Fruit fly (Drosophila melanogaster): Measurements from ENCODE around the gene VhaAC39-2.

VhaAC39-2 gene

dm6 chr3R:23159289-23159956 is at the start of gene VhaAC39-2:
VhaAC39-2 (minus strand) TSS chr3R:23159316.
- no peak for TF ChIP-seq pad (GFP tag; optimal IDR thresholded peaks at IDR 0.05)
- TF ChIP-seq Crg-1 (GFP tag; optimal IDR thresholded peaks at IDR 0.05) = no peak
- TF ChIP-seq kay (GFP tag; ENCODE audit: borderline replicate concordance) = peak; percentile 11
- peak; percentile 26 for TF ChIP-seq Hr96 (GFP tag; optimal IDR thresholded peaks at IDR 0.05)
- TF ChIP-seq cic (GFP tag; optimal IDR thresholded peaks at IDR 0.05) = peak; percentile 80
- peak; percentile 64 for TF ChIP-seq CG7045 (GFP tag; optimal IDR thresholded peaks at IDR 0.05)
- no peak for TF ChIP-seq CG7101 (tag; optimal IDR thresholded peaks at IDR 0.05)
- TF ChIP-seq toe (GFP tag; optimal IDR thresholded peaks at IDR 0.05) = peak; percentile 36

dm6 chr3R:23207254-23207653 is 48.1 kb upstream of the VhaAC39-2 start:
- TF ChIP-seq cnc (optimal IDR thresholded peaks at IDR 0.05) (no peak), CG7101 (tag; optimal IDR thresholded peaks at IDR 0.05) (no peak), ovo (GFP tag; optimal IDR thresholded peaks at IDR 0.05) (no peak), toe (GFP tag; optimal IDR thresholded peaks at IDR 0.05) (no peak), Mnt (GFP tag; optimal IDR thresholded peaks at IDR 0.05) (no peak), CG11617 (GFP tag; optimal IDR thresholded peaks at IDR 0.05) (no peak), bab1 (GFP tag; optimal IDR thresholded peaks at IDR 0.05) (no peak), CG12768 (GFP tag; optimal IDR thresholded peaks at IDR 0.05) (no peak), cic (GFP tag; optimal IDR thresholded peaks at IDR 0.05) (no peak), CG5204 (GFP tag; optimal IDR thresholded peaks at IDR 0.05) (no peak), pad (GFP tag; optimal IDR thresholded peaks at IDR 0.05) (no peak), CG1620 (GFP tag; optimal IDR thresholded peaks at IDR 0.05) (no peak), kay (GFP tag; ENCODE audit: borderline replicate concordance) (no peak), CG33017 (tag; optimal IDR thresholded peaks at IDR 0.05) (no peak), tj (GFP tag; optimal IDR thresholded peaks at IDR 0.05) (no peak), Hr96 (GFP tag; optimal IDR thresholded peaks at IDR 0.05) (no peak), Clk (GFP tag; optimal IDR thresholded peaks at IDR 0.05) (no peak)

- no peak for TF ChIP-seq CG12768 (GFP tag; optimal IDR thresholded peaks at IDR 0.05)
- TF ChIP-seq ovo (GFP tag; optimal IDR thresholded peaks at IDR 0.05) = no peak
- TF ChIP-seq CG33017 (tag; optimal IDR thresholded peaks at IDR 0.05) = no peak
- TF ChIP-seq CG11617 (GFP tag; optimal IDR thresholded peaks at IDR 0.05) = no peak
- no peak for TF ChIP-seq bab1 (GFP tag; optimal IDR thresholded peaks at IDR 0.05)
- no peak for TF ChIP-seq Crg-1 (GFP tag; optimal IDR thresholded peaks at IDR 0.05)
- no peak for TF ChIP-seq CG7101 (tag; optimal IDR thresholded peaks at IDR 0.05)
- TF ChIP-seq CG5204 (GFP tag; optimal IDR thresholded peaks at IDR 0.05) = no peak
- TF ChIP-seq cic (GFP tag; optimal IDR thresholded peaks at IDR 0.05) = no peak
- no peak for TF ChIP-seq tj (GFP tag; optimal IDR thresholded peaks at IDR 0.05)
- no peak for TF ChIP-seq CG7045 (GFP tag; optimal IDR thresholded peaks at IDR 0.05)
- TF ChIP-seq Clk (GFP tag; optimal IDR thresholded peaks at IDR 0.05) = no peak
Observed at dm6 chr3R:23203934-23204333, 44.8 kb upstream of the VhaAC39-2 start, which contains the start of gene fzo. fzo (minus strand) TSS chr3R:23204034.

- TF ChIP-seq pad (GFP tag; optimal IDR thresholded peaks at IDR 0.05) = peak; percentile 23
- no peak for TF ChIP-seq toe (GFP tag; optimal IDR thresholded peaks at IDR 0.05)
- TF ChIP-seq bab1 (GFP tag; optimal IDR thresholded peaks at IDR 0.05) = peak; percentile 28
- TF ChIP-seq Mnt (GFP tag; optimal IDR thresholded peaks at IDR 0.05) = no peak
- TF ChIP-seq Clk (GFP tag; optimal IDR thresholded peaks at IDR 0.05) = no peak
Observed at dm6 chr3R:23201122-23201521, 42.0 kb upstream of the VhaAC39-2 start.

- TF ChIP-seq Hr96 (GFP tag; optimal IDR thresholded peaks at IDR 0.05) (no peak), CG5204 (GFP tag; optimal IDR thresholded peaks at IDR 0.05) (no peak), Mnt (GFP tag; optimal IDR thresholded peaks at IDR 0.05) (no peak), cnc (optimal IDR thresholded peaks at IDR 0.05) (no peak), tj (GFP tag; optimal IDR thresholded peaks at IDR 0.05) (no peak), CG1620 (GFP tag; optimal IDR thresholded peaks at IDR 0.05) (no peak), kay (GFP tag; ENCODE audit: borderline replicate concordance) (no peak), Crg-1 (GFP tag; optimal IDR thresholded peaks at IDR 0.05) (no peak), cic (GFP tag; optimal IDR thresholded peaks at IDR 0.05) (no peak), toe (GFP tag; optimal IDR thresholded peaks at IDR 0.05) (no peak), CG11617 (GFP tag; optimal IDR thresholded peaks at IDR 0.05) (no peak), CG7101 (tag; optimal IDR thresholded peaks at IDR 0.05) (no peak), CG7045 (GFP tag; optimal IDR thresholded peaks at IDR 0.05) (no peak), bab1 (GFP tag; optimal IDR thresholded peaks at IDR 0.05) (no peak), CG12768 (GFP tag; optimal IDR thresholded peaks at IDR 0.05) (no peak)
Observed at dm6 chr3R:23195711-23196110, 36.6 kb upstream of the VhaAC39-2 start.

dm6 chr3R:23193400-23193799 is 34.3 kb upstream of the VhaAC39-2 start:
- TF ChIP-seq cic (GFP tag; optimal IDR thresholded peaks at IDR 0.05) = no peak
- no peak for TF ChIP-seq CG5204 (GFP tag; optimal IDR thresholded peaks at IDR 0.05)
- no peak for TF ChIP-seq cnc (optimal IDR thresholded peaks at IDR 0.05)
- TF ChIP-seq toe (GFP tag; optimal IDR thresholded peaks at IDR 0.05) = no peak
- TF ChIP-seq CG12768 (GFP tag; optimal IDR thresholded peaks at IDR 0.05) = no peak
- TF ChIP-seq kay (GFP tag; ENCODE audit: borderline replicate concordance) = no peak
- no peak for TF ChIP-seq CG14711 (tag; optimal IDR thresholded peaks at IDR 0.05)
- no peak for TF ChIP-seq Crg-1 (GFP tag; optimal IDR thresholded peaks at IDR 0.05)
- TF ChIP-seq Hr96 (GFP tag; optimal IDR thresholded peaks at IDR 0.05) = no peak
- TF ChIP-seq tj (GFP tag; optimal IDR thresholded peaks at IDR 0.05) = no peak
- no peak for TF ChIP-seq CG11617 (GFP tag; optimal IDR thresholded peaks at IDR 0.05)
- TF ChIP-seq CG33017 (tag; optimal IDR thresholded peaks at IDR 0.05) = no peak
- no peak for TF ChIP-seq CG7101 (tag; optimal IDR thresholded peaks at IDR 0.05)
- TF ChIP-seq CG7045 (GFP tag; optimal IDR thresholded peaks at IDR 0.05) = no peak
- no peak for TF ChIP-seq CG1620 (GFP tag; optimal IDR thresholded peaks at IDR 0.05)
- no peak for TF ChIP-seq ovo (GFP tag; optimal IDR thresholded peaks at IDR 0.05)
- no peak for TF ChIP-seq Mnt (GFP tag; optimal IDR thresholded peaks at IDR 0.05)
- TF ChIP-seq pad (GFP tag; optimal IDR thresholded peaks at IDR 0.05) = no peak
- no peak for TF ChIP-seq bab1 (GFP tag; optimal IDR thresholded peaks at IDR 0.05)

All from whole organism, adult.